Worm (Caenorhabditis elegans) whole organism, L1 larva: ENCODE measurements around the gene cutl-27.

ENCODE experiments used
- Y116A8C.19 ChIP-seq: sonication (generic microtip); optimal IDR thresholded peaks from 2 replicates; lab custom pipeline; 2016; ENCODE audit warnings: missing compliant biosample characterization, missing genetic modification characterization, borderline replicate concordance
- aha-1 ChIP-seq: fragments of 150-350 bp; optimal IDR thresholded peaks from 2 replicates; lab custom pipeline; 2014; ENCODE audit warnings: missing biosample characterization, missing genetic modification characterization
- ama-1 ChIP-seq: fragments of 150-350 bp; optimal IDR thresholded peaks from 2 replicates; lab custom pipeline; 2014
- blmp-1 ChIP-seq: fragments of 150-350 bp; optimal IDR thresholded peaks from 2 replicates; lab custom pipeline; 2014; ENCODE audit warnings: missing biosample characterization, missing genetic modification characterization
- ceh-8 ChIP-seq: fragments of 200-800 bp; sonication (Bioruptor generic); optimal IDR thresholded peaks from 2 replicates; lab custom pipeline; 2018; ENCODE audit warnings: mild to moderate bottlenecking, missing genetic modification characterization, moderate library complexity, missing compliant biosample characterization
- ceh-88 ChIP-seq: fragments of 200-800 bp; sonication (Bioruptor generic); IDR thresholded peaks from 2 replicates; pipeline ENCODE4 v1.3.6; 2022; ENCODE audit warnings: missing genetic modification characterization, missing compliant biosample characterization
- ceh-90 ChIP-seq: sonication (generic microtip); optimal IDR thresholded peaks from 2 replicates; lab custom pipeline; 2016; ENCODE audit warnings: missing genetic modification characterization, missing compliant biosample characterization
- ces-1 ChIP-seq: fragments of 150-350 bp; optimal IDR thresholded peaks from 2 replicates; lab custom pipeline; 2014; ENCODE audit warnings: missing biosample characterization, missing genetic modification reagents, missing genetic modification characterization
- dpl-1 ChIP-seq, 3 experiments: fragments of 150-350 bp in 2 of 3; sonication (generic microtip) in 1 of 3; optimal IDR thresholded peaks; 2 replicates each; lab custom pipeline; 2014 to 2017; ENCODE audit warnings: missing biosample characterization in 3 of 3, missing genetic modification characterization in 3 of 3, missing genetic modification reagents in 3 of 3
- efl-1 ChIP-seq, 4 experiments: fragments of 150-350 bp; optimal IDR thresholded peaks in 3 of 4; peaks in 1 of 4; 1 replicate in 1 of 4; 2 replicates in 3 of 4; lab custom pipeline; 2014; ENCODE audit warnings: missing biosample characterization in 2 of 4, missing genetic modification characterization in 2 of 4, missing genetic modification reagents in 2 of 4
- efl-3 ChIP-seq: fragments of 200-800 bp; sonication (Bioruptor generic); optimal IDR thresholded peaks from 2 replicates; lab custom pipeline; 2018; ENCODE audit warnings: mild to moderate bottlenecking, missing genetic modification characterization, missing compliant biosample characterization
- ets-5 ChIP-seq: fragments of 200-800 bp; sonication (Bioruptor generic); IDR thresholded peaks from 2 replicates; pipeline ENCODE4 v1.3.6; 2022; ENCODE audit warnings: missing genetic modification characterization, missing compliant biosample characterization
- fkh-10 ChIP-seq: sonication (generic microtip); optimal IDR thresholded peaks from 2 replicates; lab custom pipeline; 2017; ENCODE audit warnings: missing biosample characterization, missing genetic modification reagents, missing genetic modification characterization
- fkh-4 ChIP-seq: sonication (generic microtip); optimal IDR thresholded peaks from 2 replicates; lab custom pipeline; 2016; ENCODE audit warnings: missing compliant biosample characterization, missing genetic modification characterization, borderline replicate concordance
- hlh-17 ChIP-seq: fragments of 200-800 bp; sonication (Bioruptor generic); optimal IDR thresholded peaks from 2 replicates; lab custom pipeline; 2018; ENCODE audit warnings: missing genetic modification characterization, mild to moderate bottlenecking, missing compliant biosample characterization, moderate library complexity, borderline replicate concordance
- hlh-4 ChIP-seq: sonication (generic microtip); optimal IDR thresholded peaks from 2 replicates; lab custom pipeline; 2016; ENCODE audit warnings: mild to moderate bottlenecking, missing genetic modification characterization, missing compliant biosample characterization
- hpl-2 ChIP-seq: fragments of 150-350 bp; optimal IDR thresholded peaks from 2 replicates; lab custom pipeline; 2014; ENCODE audit warnings: missing biosample characterization, missing genetic modification reagents, missing genetic modification characterization
- jun-1 ChIP-seq: fragments of 150-350 bp; optimal IDR thresholded peaks from 2 replicates; lab custom pipeline; 2014; ENCODE audit warnings: missing biosample characterization, missing genetic modification reagents, missing genetic modification characterization
- lin-13 ChIP-seq: fragments of 150-350 bp; optimal IDR thresholded peaks from 2 replicates; lab custom pipeline; 2014; ENCODE audit warnings: missing biosample characterization, missing genetic modification reagents, missing genetic modification characterization
- lin-39 ChIP-seq: fragments of 150-350 bp; optimal IDR thresholded peaks from 2 replicates; lab custom pipeline; 2014; ENCODE audit warnings: missing biosample characterization, missing genetic modification reagents, missing genetic modification characterization
- lir-3 ChIP-seq: sonication (generic microtip); optimal IDR thresholded peaks from 2 replicates; lab custom pipeline; 2016; ENCODE audit warnings: mild to moderate bottlenecking, missing genetic modification characterization, moderate library complexity, missing compliant biosample characterization; ENCODE audit not compliant: poor library complexity
- mab-9 ChIP-seq: fragments of 200-800 bp; sonication (Bioruptor generic); IDR thresholded peaks from 2 replicates; pipeline ENCODE4 v1.3.6; 2022; ENCODE audit warnings: missing genetic modification reagents, missing genetic modification characterization, missing compliant biosample characterization
- mef-2 ChIP-seq: fragments of 150-350 bp; optimal IDR thresholded peaks from 2 replicates; lab custom pipeline; 2014; ENCODE audit warnings: missing biosample characterization, missing genetic modification characterization
- mep-1 ChIP-seq: fragments of 150-350 bp; optimal IDR thresholded peaks from 2 replicates; lab custom pipeline; 2014; ENCODE audit warnings: missing biosample characterization, missing genetic modification characterization
- nhr-11 ChIP-seq: fragments of 150-350 bp; optimal IDR thresholded peaks from 2 replicates; lab custom pipeline; 2014; ENCODE audit warnings: missing biosample characterization, missing genetic modification characterization
- nhr-19 ChIP-seq: fragments of 200-800 bp; sonication (Bioruptor generic); conservative IDR thresholded peaks from 2 replicates; pipeline ENCODE4 v1.3.6; 2022; ENCODE audit warnings: missing genetic modification characterization, missing compliant biosample characterization
- nhr-20 ChIP-seq: sonication (generic microtip); optimal IDR thresholded peaks from 2 replicates; lab custom pipeline; 2016; ENCODE audit warnings: mild to moderate bottlenecking, missing genetic modification characterization, missing compliant biosample characterization
- nhr-76 ChIP-seq: sonication (generic microtip); optimal IDR thresholded peaks from 2 replicates; lab custom pipeline; 2017; ENCODE audit warnings: missing biosample characterization, missing genetic modification characterization
- nhr-77 ChIP-seq: fragments of 150-350 bp; optimal IDR thresholded peaks from 2 replicates; lab custom pipeline; 2014; ENCODE audit warnings: missing biosample characterization, missing genetic modification characterization
- nhr-84 ChIP-seq: sonication (generic microtip); optimal IDR thresholded peaks from 2 replicates; lab custom pipeline; 2017; ENCODE audit warnings: missing biosample characterization, missing genetic modification characterization
- nhr-90 ChIP-seq: sonication (generic microtip); optimal IDR thresholded peaks from 2 replicates; lab custom pipeline; 2016; ENCODE audit warnings: mild to moderate bottlenecking, missing genetic modification characterization, missing compliant biosample characterization; ENCODE audit not compliant: poor library complexity
- pag-3 ChIP-seq: sonication (generic microtip); optimal IDR thresholded peaks from 2 replicates; lab custom pipeline; 2017; ENCODE audit warnings: missing genetic modification characterization, mild to moderate bottlenecking, missing compliant biosample characterization, antibody characterized with exemption, borderline replicate concordance; ENCODE audit not compliant: insufficient read depth
- skn-1 ChIP-seq: fragments of 150-350 bp; optimal IDR thresholded peaks from 2 replicates; lab custom pipeline; 2014; ENCODE audit warnings: missing biosample characterization, missing genetic modification characterization
- snu-23 ChIP-seq: sonication (generic microtip); optimal IDR thresholded peaks from 2 replicates; lab custom pipeline; 2016; ENCODE audit warnings: missing genetic modification characterization, missing compliant biosample characterization
- sox-4 ChIP-seq: sonication (generic microtip); optimal IDR thresholded peaks from 2 replicates; lab custom pipeline; 2016; ENCODE audit warnings: missing genetic modification characterization, missing compliant biosample characterization
- tbx-2 ChIP-seq: sonication (generic microtip); optimal IDR thresholded peaks from 2 replicates; lab custom pipeline; 2016; ENCODE audit warnings: missing genetic modification characterization, missing compliant biosample characterization
- tlp-1 ChIP-seq: fragments of 150-350 bp; optimal IDR thresholded peaks from 2 replicates; lab custom pipeline; 2014; ENCODE audit warnings: missing biosample characterization, missing genetic modification characterization
- unc-62 ChIP-seq: fragments of 150-350 bp; optimal IDR thresholded peaks from 2 replicates; lab custom pipeline; 2014; ENCODE audit warnings: missing biosample characterization, missing genetic modification reagents, missing genetic modification characterization
- vab-15 ChIP-seq: sonication (generic microtip); optimal IDR thresholded peaks from 2 replicates; lab custom pipeline; 2017; ENCODE audit warnings: missing genotype, mild to moderate bottlenecking, missing genetic modification characterization, missing compliant biosample characterization
- xbp-1 ChIP-seq: sonication (generic microtip); optimal IDR thresholded peaks from 2 replicates; lab custom pipeline; 2016; ENCODE audit warnings: missing genetic modification characterization, missing compliant biosample characterization
- zag-1 ChIP-seq: fragments of 150-350 bp; optimal IDR thresholded peaks from 2 replicates; lab custom pipeline; 2014; ENCODE audit warnings: missing biosample characterization, missing genetic modification characterization
- zip-4 ChIP-seq: fragments of 200-800 bp; sonication (Bioruptor generic); optimal IDR thresholded peaks from 2 replicates; lab custom pipeline; 2018; ENCODE audit warnings: mild to moderate bottlenecking, missing genetic modification characterization, moderate library complexity, missing compliant biosample characterization
- ztf-11 ChIP-seq, 2 experiments: sonication (generic microtip); optimal IDR thresholded peaks; 2 replicates each; lab custom pipeline; 2016 to 2017; ENCODE audit warnings: missing genetic modification characterization in 2 of 2, missing biosample characterization in 1 of 2, missing compliant biosample characterization in 1 of 2
- ztf-4 ChIP-seq: fragments of 150-350 bp; optimal IDR thresholded peaks from 2 replicates; lab custom pipeline; 2014; ENCODE audit warnings: missing biosample characterization, missing genetic modification characterization

cutl-27 gene

DNA sequence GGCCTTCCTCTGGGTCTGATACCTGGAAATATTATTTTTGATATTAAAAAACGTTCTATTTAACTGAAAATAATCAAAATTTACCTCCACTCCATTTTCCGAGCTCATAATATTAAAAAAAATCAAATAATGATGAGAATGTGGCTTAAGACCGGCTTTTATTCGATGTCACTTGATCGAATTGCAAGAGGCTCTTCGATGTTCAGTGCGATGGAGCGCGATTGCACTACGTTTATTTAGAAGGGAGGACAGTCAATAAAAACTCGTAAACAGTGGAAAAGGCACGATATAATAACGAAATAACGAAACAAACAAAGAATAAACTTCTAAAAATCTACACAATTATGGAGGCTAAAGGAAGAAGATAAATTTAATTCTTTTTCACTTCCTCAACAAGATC lies 23.6 kb upstream of the cutl-27 start, which contains the start of gene tag-30 (continued):
- TF ChIP-seq nhr-76 (tag; lab: Kevin White, UChicago) (no peak), zip-4 (no peak), tlp-1 (tag; lab: Kevin White, UChicago) (no peak), zag-1 (tag; lab: Kevin White, UChicago) (no peak), nhr-84 (tag; lab: Kevin White, UChicago) (no peak), fkh-4 (tag; lab: Kevin White, UChicago) (no peak), nhr-20 (tag; lab: Kevin White, UChicago) (peak; percentile 46), ceh-90 (no peak), lir-3 (tag; lab: Kevin White, UChicago) (no peak), pag-3 (tag; lab: Kevin White, UChicago) (no peak), efl-1 (optimal IDR thresholded peaks at IDR 0.05; lab: Kevin White, UChicago) (peak; percentile 54 to 61), efl-1 (GFP tag; optimal IDR thresholded peaks at IDR 0.05 in 1 of 2; lab: Kevin White, UChicago) (peak; percentile 57 to 87), snu-23 (GFP tag; lab: Kevin White, UChicago) (no peak), lin-39 (tag; lab: Kevin White, UChicago) (no peak), unc-62 (GFP tag; lab: Kevin White, UChicago) (no peak), hpl-2 (GFP tag; lab: Kevin White, UChicago) (no peak), ztf-11 (tag; optimal IDR thresholded peaks at IDR 0.05; lab: Kevin White, UChicago) (no peak), lin-13 (GFP tag; lab: Kevin White, UChicago) (no peak), ceh-8 (GFP tag; lab: Kevin White, UChicago) (no peak), jun-1 (tag; lab: Kevin White, UChicago) (no peak), sox-4 (tag; lab: Kevin White, UChicago) (no peak)
- TF ChIP-seq, all 84 proteins: peak for 21

DNA sequence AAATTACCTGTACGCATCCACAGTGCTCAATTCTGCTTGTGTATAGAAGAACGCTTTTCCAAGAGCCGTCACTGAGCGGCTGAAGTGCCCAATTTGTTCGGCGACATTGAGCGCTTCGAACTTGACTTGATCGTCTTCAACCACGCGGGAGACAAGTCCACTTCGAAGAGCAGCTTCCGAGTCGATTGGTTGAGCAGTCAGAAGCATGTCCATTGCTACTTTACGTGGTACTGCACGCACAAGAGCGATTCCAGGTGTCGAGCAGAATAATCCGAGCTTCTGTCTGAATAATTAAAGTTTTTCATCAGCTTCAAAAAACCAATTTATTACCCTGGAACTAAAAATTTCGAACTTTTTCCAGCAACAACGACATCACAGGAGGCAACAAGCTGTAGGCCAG lies 22.9 kb upstream of the cutl-27 start:
- no peak for TF ChIP-seq nhr-19
- no peak for TF ChIP-seq nhr-20 (tag; lab: Kevin White, UChicago)
- no peak for TF ChIP-seq fkh-4 (tag; lab: Kevin White, UChicago)
- TF ChIP-seq fkh-10 (GFP tag; lab: Kevin White, UChicago), result no peak
- no peak for TF ChIP-seq ceh-8 (GFP tag; lab: Kevin White, UChicago)
- TF ChIP-seq xbp-1, result no peak
- TF ChIP-seq dpl-1 (GFP tag; optimal IDR thresholded peaks at IDR 0.05; lab: Kevin White, UChicago), result no peak
- no peak for TF ChIP-seq nhr-90 (tag; lab: Kevin White, UChicago)
- TF ChIP-seq tbx-2 (tag; lab: Kevin White, UChicago), result no peak
- TF ChIP-seq efl-3 (GFP tag; lab: Kevin White, UChicago), result no peak
- no peak for TF ChIP-seq lir-3 (tag; lab: Kevin White, UChicago)
- no peak for TF ChIP-seq nhr-84 (tag; lab: Kevin White, UChicago)

DNA sequence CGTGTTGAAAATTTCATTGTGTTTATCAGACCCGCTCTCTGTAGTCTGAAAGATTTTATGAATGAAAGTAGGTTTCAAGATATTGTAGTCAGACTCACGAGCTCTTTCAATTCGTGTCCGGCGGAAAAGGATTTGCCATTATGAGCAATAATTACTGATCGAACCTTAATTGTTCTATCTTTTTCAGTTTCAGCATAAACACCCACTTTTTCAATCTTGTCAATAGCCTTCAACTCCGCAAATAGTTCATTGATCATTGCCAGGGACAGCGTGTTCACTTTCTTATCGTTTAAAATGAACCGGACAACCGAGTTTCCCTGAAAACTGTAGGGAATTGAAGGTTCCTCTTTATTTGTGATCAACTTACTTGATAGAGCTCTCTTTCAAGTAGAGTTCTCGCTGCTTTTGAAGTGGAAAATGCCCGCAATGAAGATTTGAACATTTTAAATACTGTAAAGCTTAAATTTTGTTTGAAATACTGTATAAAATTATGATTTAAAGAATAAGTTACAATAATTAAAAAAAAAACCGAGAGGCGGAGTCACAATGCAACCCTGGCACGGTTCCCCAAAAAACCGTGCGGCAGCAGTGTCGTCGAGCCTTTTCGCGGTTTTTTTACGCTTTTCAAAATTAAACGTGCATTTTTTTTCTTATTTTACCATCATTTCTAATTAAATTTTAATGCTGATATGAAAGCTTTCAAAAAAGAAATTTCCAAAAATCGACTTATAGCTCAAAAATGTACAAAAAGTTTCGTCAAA lies 22.3 kb upstream of the cutl-27 start, which contains the start of gene ech-2:
ech-2 (minus strand) TSS at position 452 of the 761 bp plus-strand sequence.
- TF ChIP-seq vab-15 (tag; lab: Kevin White, UChicago) (no peak), tlp-1 (tag; lab: Kevin White, UChicago) (no peak), hlh-4 (tag; lab: Kevin White, UChicago) (no peak), nhr-76 (tag; lab: Kevin White, UChicago) (no peak), Y116A8C.19 (tag; lab: Kevin White, UChicago) (no peak), aha-1 (tag; lab: Kevin White, UChicago) (no peak), skn-1 (no peak), ztf-11 (tag; optimal IDR thresholded peaks at IDR 0.05; lab: Kevin White, UChicago) (no peak), ztf-4 (tag; lab: Kevin White, UChicago) (no peak), nhr-11 (tag; lab: Kevin White, UChicago) (no peak), fkh-4 (tag; lab: Kevin White, UChicago) (no peak), mab-9 (no peak), lin-39 (tag; lab: Kevin White, UChicago) (no peak), ets-5 (GFP tag; lab: Robert Waterston, UW) (no peak), tbx-2 (tag; lab: Kevin White, UChicago) (no peak), nhr-90 (tag; lab: Kevin White, UChicago) (peak; percentile 10), ama-1 (lab: Kevin White, UChicago) (no peak), blmp-1 (tag; lab: Kevin White, UChicago) (peak; percentile 41), mef-2 (tag; lab: Kevin White, UChicago) (no peak), hlh-17 (GFP tag; lab: Kevin White, UChicago) (no peak), zag-1 (tag; lab: Kevin White, UChicago) (no peak), ceh-88 (GFP tag; lab: Robert Waterston, UW) (no peak), nhr-20 (tag; lab: Kevin White, UChicago) (no peak), nhr-77 (tag; lab: Kevin White, UChicago) (no peak), jun-1 (tag; lab: Kevin White, UChicago) (no peak), mep-1 (tag; lab: Kevin White, UChicago) (no peak), efl-1 (optimal IDR thresholded peaks at IDR 0.05; lab: Kevin White, UChicago) (peak; percentile 34), efl-1 (GFP tag; optimal IDR thresholded peaks at IDR 0.05 in 1 of 2; lab: Kevin White, UChicago) (peak; percentile 33 to 93), ces-1 (GFP tag; lab: Kevin White, UChicago) (no peak)
